Comparison of ENCODE assay signal across 6 fruit fly cellular contexts in genomic region chr2L:5054953-5055352, dm6.
TF ChIP-seq lines count a peak whose summit lies in the region.

CG14036 (minus strand) TSS chr2L:5055016.
His3.3A (plus strand) TSS chr2L:5055058.

- TF ChIP-seq CTCF in S2 (optimal IDR thresholded peaks at IDR 0.05; lab: Kevin White, UChicago): peak; percentile 5 to 21
- TF ChIP-seq CTCF in whole organism, embryonic (GFP tag; optimal IDR thresholded peaks at IDR 0.05; lab: Kevin White, UChicago): peak; percentile 33

TF ChIP-seq in whole organism, adult, 20 proteins besides CTCF, POLR2A, EP300 and RAD21:
- peak; percentile 28 for TF ChIP-seq CG7101 (tag; optimal IDR thresholded peaks at IDR 0.05; lab: Kevin White, UChicago)
- peak; percentile 40 for TF ChIP-seq bab1 (GFP tag; optimal IDR thresholded peaks at IDR 0.05; lab: Kevin White, UChicago)
- TF ChIP-seq CG1620 (GFP tag; optimal IDR thresholded peaks at IDR 0.05; lab: Kevin White, UChicago): peak; percentile 40
- TF ChIP-seq kay (GFP tag; lab: Kevin White, UChicago; ENCODE audit: borderline replicate concordance): no peak
- peak; percentile 59 for TF ChIP-seq cic (GFP tag; optimal IDR thresholded peaks at IDR 0.05; lab: Kevin White, UChicago)
- peak; percentile 10 for TF ChIP-seq Mnt (GFP tag; optimal IDR thresholded peaks at IDR 0.05; lab: Kevin White, UChicago)
- no peak for TF ChIP-seq tj (GFP tag; optimal IDR thresholded peaks at IDR 0.05; lab: Kevin White, UChicago)
- TF ChIP-seq CG12768 (GFP tag; optimal IDR thresholded peaks at IDR 0.05; lab: Kevin White, UChicago): no peak
- peak; percentile 82 for TF ChIP-seq ovo (GFP tag; optimal IDR thresholded peaks at IDR 0.05; lab: Kevin White, UChicago)
- TF ChIP-seq CG14711 (tag; optimal IDR thresholded peaks at IDR 0.05; lab: Kevin White, UChicago): peak; percentile 2
- peak; percentile 4 for TF ChIP-seq pad (GFP tag; optimal IDR thresholded peaks at IDR 0.05; lab: Kevin White, UChicago)
- peak; percentile 35 for TF ChIP-seq Crg-1 (GFP tag; optimal IDR thresholded peaks at IDR 0.05; lab: Kevin White, UChicago)

TF ChIP-seq in whole organism, embryonic, 481 proteins besides CTCF, POLR2A, EP300 and RAD21 (continues in another document):
- TF ChIP-seq tll (GFP tag; optimal IDR thresholded peaks at IDR 0.05; lab: Kevin White, UChicago) (no peak), Gug (GFP tag; IDR thresholded peaks at IDR 0.05; lab: Robert Waterston, UW) (no peak), C15 (GFP tag; IDR thresholded peaks at IDR 0.05; lab: Robert Waterston, UW) (no peak), CG9817 (tag; optimal IDR thresholded peaks at IDR 0.05; lab: Kevin White, UChicago) (peak; percentile 11), CG17612 (GFP tag; IDR thresholded peaks at IDR 0.05; lab: Robert Waterston, UW) (no peak), dmrt11E (tag; optimal IDR thresholded peaks at IDR 0.05; lab: Kevin White, UChicago) (peak; percentile 11), CG15269 (tag; optimal IDR thresholded peaks at IDR 0.05; lab: Kevin White, UChicago) (no peak), CG2116 (GFP tag; optimal IDR thresholded peaks at IDR 0.05; lab: Kevin White, UChicago) (peak; percentile 90), Sry-δ (GFP tag; optimal IDR thresholded peaks at IDR 0.05; lab: Kevin White, UChicago) (peak; percentile 65), zen (tag; optimal IDR thresholded peaks at IDR 0.05; lab: Kevin White, UChicago) (peak; percentile 25), CG15601 (tag; optimal IDR thresholded peaks at IDR 0.05; lab: Kevin White, UChicago) (peak; percentile 23), CG7372 (GFP tag; IDR thresholded peaks at IDR 0.05; lab: Robert Waterston, UW) (no peak), pum (GFP tag; optimal IDR thresholded peaks at IDR 0.05; lab: Kevin White, UChicago) (no peak), CG17361 (GFP tag; IDR thresholded peaks at IDR 0.05; lab: Robert Waterston, UW) (peak; percentile 40; the same call in 1 of the 3 replicates), Dad (GFP tag; optimal IDR thresholded peaks at IDR 0.05; lab: Kevin White, UChicago) (peak; percentile 41), CG9609 (GFP tag; optimal IDR thresholded peaks at IDR 0.05; lab: Kevin White, UChicago) (no peak), Dll (GFP tag; IDR thresholded peaks at IDR 0.05; lab: Robert Waterston, UW; ENCODE audit: partially characterized antibody) (peak; percentile 56; the same call in 1 of the 4 replicates), NC2β (GFP tag; optimal IDR thresholded peaks at IDR 0.05; lab: Kevin White, UChicago) (peak; percentile 4), CG3163 (GFP tag; optimal IDR thresholded peaks at IDR 0.05; lab: Kevin White, UChicago) (no peak), Dip3 (GFP tag; optimal IDR thresholded peaks at IDR 0.05; lab: Kevin White, UChicago) (no peak)

TF ChIP-seq in whole organism, prepupa, 60 proteins besides CTCF, POLR2A, EP300 and RAD21 (continues in another document):
- TF ChIP-seq Smox (GFP tag; optimal IDR thresholded peaks at IDR 0.05; lab: Kevin White, UChicago) (no peak), Hr4 (GFP tag; optimal IDR thresholded peaks at IDR 0.05; lab: Kevin White, UChicago) (no peak), CG32006 (GFP tag; optimal IDR thresholded peaks at IDR 0.05; lab: Kevin White, UChicago) (no peak), CG4318 (GFP tag; optimal IDR thresholded peaks at IDR 0.05; lab: Kevin White, UChicago) (no peak), dac (GFP tag; optimal IDR thresholded peaks at IDR 0.05; lab: Kevin White, UChicago) (no peak), CG31627 (GFP tag; optimal IDR thresholded peaks at IDR 0.05; lab: Kevin White, UChicago) (no peak), achi (GFP tag; optimal IDR thresholded peaks at IDR 0.05; lab: Kevin White, UChicago) (peak; percentile 49), Eip93F (GFP tag; optimal IDR thresholded peaks at IDR 0.05; lab: Kevin White, UChicago) (no peak), CG8319 (GFP tag; optimal IDR thresholded peaks at IDR 0.05; lab: Kevin White, UChicago) (no peak), CG7368 (GFP tag; optimal IDR thresholded peaks at IDR 0.05; lab: Kevin White, UChicago) (no peak), CG15336 (GFP tag; IDR thresholded peaks at IDR 0.05; lab: Robert Waterston, UW) (no peak), salr (GFP tag; optimal IDR thresholded peaks at IDR 0.05; lab: Kevin White, UChicago) (no peak), Blimp-1 (GFP tag; optimal IDR thresholded peaks at IDR 0.05; lab: Kevin White, UChicago) (no peak), Eip78C (GFP tag; lab: Kevin White, UChicago) (peak; percentile 60), fd85E (GFP tag; optimal IDR thresholded peaks at IDR 0.05; lab: Kevin White, UChicago) (no peak), CG3919 (GFP tag; optimal IDR thresholded peaks at IDR 0.05; lab: Kevin White, UChicago) (no peak), CG11762 (GFP tag; optimal IDR thresholded peaks at IDR 0.05; lab: Kevin White, UChicago; ENCODE audit: insufficient read depth) (no peak), CG6163 (GFP tag; IDR thresholded peaks at IDR 0.05; lab: Robert Waterston, UW) (no peak), CG6854 (GFP tag; optimal IDR thresholded peaks at IDR 0.05; lab: Kevin White, UChicago) (no peak), Eip75B (GFP tag; optimal IDR thresholded peaks at IDR 0.05; lab: Kevin White, UChicago) (no peak), acj6 (GFP tag; optimal IDR thresholded peaks at IDR 0.05; lab: Kevin White, UChicago) (no peak), Ets96B (tag; optimal IDR thresholded peaks at IDR 0.05; lab: Kevin White, UChicago) (no peak)

TF ChIP-seq in whole organism, pupa, 21 proteins besides CTCF, POLR2A, EP300 and RAD21:
- TF ChIP-seq CG32121 (GFP tag; IDR thresholded peaks at IDR 0.05; lab: Robert Waterston, UW) (peak; percentile 35; the same call in 1 of the 2 replicates), Ets98B (GFP tag; IDR thresholded peaks at IDR 0.05; lab: Robert Waterston, UW) (no peak), CG15710 (tag; optimal IDR thresholded peaks at IDR 0.05; lab: Kevin White, UChicago) (peak; percentile 0), CG9948 (tag; optimal IDR thresholded peaks at IDR 0.05; lab: Kevin White, UChicago) (no peak), fd96Ca (GFP tag; IDR thresholded peaks at IDR 0.05; lab: Robert Waterston, UW) (no peak), EcR (GFP tag; optimal IDR thresholded peaks at IDR 0.05; lab: Kevin White, UChicago) (peak; percentile 25)

TF ChIP-seq in whole organism, wandering third instar larva, 38 proteins besides CTCF, POLR2A, EP300 and RAD21:
- TF ChIP-seq Sp1 (GFP tag; optimal IDR thresholded peaks at IDR 0.05; lab: Kevin White, UChicago): peak; percentile 4
- TF ChIP-seq psq (GFP tag; optimal IDR thresholded peaks at IDR 0.05; lab: Kevin White, UChicago): no peak
- no peak for TF ChIP-seq woc (GFP tag; optimal IDR thresholded peaks at IDR 0.05; lab: Kevin White, UChicago)
- TF ChIP-seq foxo (GFP tag; optimal IDR thresholded peaks at IDR 0.05; lab: Kevin White, UChicago): peak in 1 of 2 experiments; percentile 18
- TF ChIP-seq rgr (GFP tag; optimal IDR thresholded peaks at IDR 0.05; lab: Kevin White, UChicago): peak; percentile 30
- peak; percentile 13 for TF ChIP-seq Myc (optimal IDR thresholded peaks at IDR 0.05; lab: Kevin White, UChicago)
- TF ChIP-seq Rel (GFP tag; optimal IDR thresholded peaks at IDR 0.05; lab: Kevin White, UChicago): no peak
- peak; percentile 75 for TF ChIP-seq Rel (tag; optimal IDR thresholded peaks at IDR 0.05; lab: Kevin White, UChicago)
- TF ChIP-seq Mio (GFP tag; optimal IDR thresholded peaks at IDR 0.05; lab: Kevin White, UChicago): no peak
- TF ChIP-seq Hnf4 (GFP tag; optimal IDR thresholded peaks at IDR 0.05; lab: Kevin White, UChicago): no peak
- peak; percentile 13 for TF ChIP-seq h (GFP tag; optimal IDR thresholded peaks at IDR 0.05; lab: Kevin White, UChicago)
